Fruit fly (Drosophila melanogaster): ENCODE results near the gene Jon66Cii.

The Jon66Cii gene

dm6 chr3L:8393549-8393948 is at the start of gene Jon66Cii:
TSS of gene Jon66Cii (minus strand) at chr3L:8393649.
- no peak for TF ChIP-seq CG14711 (tag; optimal IDR thresholded peaks at IDR 0.05)
- no peak for TF ChIP-seq CG1620 (GFP tag; optimal IDR thresholded peaks at IDR 0.05)
- TF ChIP-seq CG33017 (tag; optimal IDR thresholded peaks at IDR 0.05): no peak
- TF ChIP-seq Mnt (GFP tag; optimal IDR thresholded peaks at IDR 0.05): no peak
- no peak for TF ChIP-seq CG7101 (tag; optimal IDR thresholded peaks at IDR 0.05)

dm6 chr3L:8441745-8442575 is 48.5 kb upstream of the Jon66Cii start, which contains the start of gene Unr:
TSS of gene Unr (minus strand) at chr3L:8442381.
- TF ChIP-seq bab1 (GFP tag; optimal IDR thresholded peaks at IDR 0.05): peak; percentile 85
- TF ChIP-seq CG7045 (GFP tag; optimal IDR thresholded peaks at IDR 0.05): peak; percentile 61
- TF ChIP-seq ovo (GFP tag; optimal IDR thresholded peaks at IDR 0.05): peak; percentile 79
- TF ChIP-seq pad (GFP tag; optimal IDR thresholded peaks at IDR 0.05): peak; percentile 73
- no peak for TF ChIP-seq kay (GFP tag; ENCODE audit: borderline replicate concordance)
- TF ChIP-seq CG12768 (GFP tag; optimal IDR thresholded peaks at IDR 0.05): peak; percentile 81
- peak; percentile 82 for TF ChIP-seq CG7101 (tag; optimal IDR thresholded peaks at IDR 0.05)
- TF ChIP-seq Crg-1 (GFP tag; optimal IDR thresholded peaks at IDR 0.05): peak; percentile 91
- TF ChIP-seq toe (GFP tag; optimal IDR thresholded peaks at IDR 0.05): no peak
- TF ChIP-seq CG11617 (GFP tag; optimal IDR thresholded peaks at IDR 0.05): peak; percentile 79
- TF ChIP-seq CG14711 (tag; optimal IDR thresholded peaks at IDR 0.05): peak; percentile 65
- peak; percentile 94 for TF ChIP-seq CG1620 (GFP tag; optimal IDR thresholded peaks at IDR 0.05)
- TF ChIP-seq CG33017 (tag; optimal IDR thresholded peaks at IDR 0.05): peak; percentile 71
- peak; percentile 38 for TF ChIP-seq Clk (GFP tag; optimal IDR thresholded peaks at IDR 0.05)
- no peak for TF ChIP-seq Hr96 (GFP tag; optimal IDR thresholded peaks at IDR 0.05)
- no peak for TF ChIP-seq CG5204 (GFP tag; optimal IDR thresholded peaks at IDR 0.05)
- TF ChIP-seq Mnt (GFP tag; optimal IDR thresholded peaks at IDR 0.05): peak; percentile 80
- peak; percentile 88 for TF ChIP-seq tj (GFP tag; optimal IDR thresholded peaks at IDR 0.05)
- peak; percentile 96 for TF ChIP-seq cic (GFP tag; optimal IDR thresholded peaks at IDR 0.05)

dm6 chr3L:8440771-8441549 is 47.5 kb upstream of the Jon66Cii start:
- TF ChIP-seq bab1 (GFP tag; optimal IDR thresholded peaks at IDR 0.05): no peak
- TF ChIP-seq CG11617 (GFP tag; optimal IDR thresholded peaks at IDR 0.05): peak; percentile 22
- TF ChIP-seq Crg-1 (GFP tag; optimal IDR thresholded peaks at IDR 0.05): no peak
- no peak for TF ChIP-seq cic (GFP tag; optimal IDR thresholded peaks at IDR 0.05)
- TF ChIP-seq Hr96 (GFP tag; optimal IDR thresholded peaks at IDR 0.05): no peak
- no peak for TF ChIP-seq CG14711 (tag; optimal IDR thresholded peaks at IDR 0.05)
- TF ChIP-seq kay (GFP tag; ENCODE audit: borderline replicate concordance): peak; percentile 96
- TF ChIP-seq CG12768 (GFP tag; optimal IDR thresholded peaks at IDR 0.05): peak; percentile 39
- TF ChIP-seq CG1620 (GFP tag; optimal IDR thresholded peaks at IDR 0.05): no peak
- no peak for TF ChIP-seq pad (GFP tag; optimal IDR thresholded peaks at IDR 0.05)
- TF ChIP-seq Mnt (GFP tag; optimal IDR thresholded peaks at IDR 0.05): no peak
- no peak for TF ChIP-seq cnc (optimal IDR thresholded peaks at IDR 0.05)
- TF ChIP-seq CG7045 (GFP tag; optimal IDR thresholded peaks at IDR 0.05): peak; percentile 61
- no peak for TF ChIP-seq tj (GFP tag; optimal IDR thresholded peaks at IDR 0.05)
- no peak for TF ChIP-seq CG7101 (tag; optimal IDR thresholded peaks at IDR 0.05)
- TF ChIP-seq ovo (GFP tag; optimal IDR thresholded peaks at IDR 0.05): peak; percentile 49
- TF ChIP-seq Clk (GFP tag; optimal IDR thresholded peaks at IDR 0.05): peak; percentile 10
- TF ChIP-seq CG33017 (tag; optimal IDR thresholded peaks at IDR 0.05): peak; percentile 55
- no peak for TF ChIP-seq toe (GFP tag; optimal IDR thresholded peaks at IDR 0.05)
- TF ChIP-seq CG5204 (GFP tag; optimal IDR thresholded peaks at IDR 0.05): no peak

- no peak for TF ChIP-seq CG7045 (GFP tag; optimal IDR thresholded peaks at IDR 0.05)
- TF ChIP-seq CG1620 (GFP tag; optimal IDR thresholded peaks at IDR 0.05): no peak
- no peak for TF ChIP-seq cic (GFP tag; optimal IDR thresholded peaks at IDR 0.05)
- no peak for TF ChIP-seq cnc (optimal IDR thresholded peaks at IDR 0.05)
- no peak for TF ChIP-seq kay (GFP tag; ENCODE audit: borderline replicate concordance)
- no peak for TF ChIP-seq CG7101 (tag; optimal IDR thresholded peaks at IDR 0.05)
- TF ChIP-seq Crg-1 (GFP tag; optimal IDR thresholded peaks at IDR 0.05): no peak
- no peak for TF ChIP-seq CG14711 (tag; optimal IDR thresholded peaks at IDR 0.05)
- TF ChIP-seq bab1 (GFP tag; optimal IDR thresholded peaks at IDR 0.05): no peak
- TF ChIP-seq Clk (GFP tag; optimal IDR thresholded peaks at IDR 0.05): no peak
- TF ChIP-seq CG11617 (GFP tag; optimal IDR thresholded peaks at IDR 0.05): no peak
- TF ChIP-seq CG5204 (GFP tag; optimal IDR thresholded peaks at IDR 0.05): no peak
- no peak for TF ChIP-seq Mnt (GFP tag; optimal IDR thresholded peaks at IDR 0.05)
- no peak for TF ChIP-seq pad (GFP tag; optimal IDR thresholded peaks at IDR 0.05)
- no peak for TF ChIP-seq Hr96 (GFP tag; optimal IDR thresholded peaks at IDR 0.05)
- no peak for TF ChIP-seq toe (GFP tag; optimal IDR thresholded peaks at IDR 0.05)
Observed at dm6 chr3L:8440079-8440478, 46.6 kb upstream of the Jon66Cii start.

dm6 chr3L:8437583-8437982 is 44.1 kb upstream of the Jon66Cii start:
- TF ChIP-seq cnc (optimal IDR thresholded peaks at IDR 0.05) (no peak), kay (GFP tag; ENCODE audit: borderline replicate concordance) (peak; percentile 21)

Data from whole organism, adult.